Worm (Caenorhabditis elegans) whole organism, young adult: ENCODE data around the gene str-209.
"Not testable (repeated sequence)": the region's sequence is repeated elsewhere in the genome, so short reads cannot be mapped to it uniquely, and the experiment has no call there.

ENCODE experiments used
- B0019.2 ChIP-seq: fragments of 200-800 bp; sonication (Bioruptor generic); conservative IDR thresholded peaks from 2 replicates; pipeline ENCODE4 v1.3.6; 2022; ENCODE audit warnings: missing genetic modification reagents, missing genetic modification characterization, missing compliant biosample characterization
- B0336.3 ChIP-seq: fragments of 200-800 bp; sonication (Bioruptor generic); IDR thresholded peaks from 2 replicates; pipeline ENCODE4 v1.3.6; 2022; ENCODE audit warnings: missing genetic modification characterization, missing compliant biosample characterization
- D2030.7 ChIP-seq: fragments of 200-800 bp; sonication (Bioruptor generic); IDR thresholded peaks from 2 replicates; pipeline ENCODE4 v1.3.6; 2022; ENCODE audit warnings: missing genetic modification reagents, missing genetic modification characterization, missing compliant biosample characterization
- F49E8.2 ChIP-seq: sonication (generic microtip); optimal IDR thresholded peaks from 3 replicates; lab custom pipeline; 2017; ENCODE audit warnings: missing genetic modification characterization, mild to moderate bottlenecking, missing compliant biosample characterization, antibody characterized with exemption, moderate library complexity; ENCODE audit not compliant: insufficient read depth
- T26A5.8 ChIP-seq: sonication (generic microtip); optimal IDR thresholded peaks from 2 replicates; lab custom pipeline; 2016; ENCODE audit warnings: missing genetic modification characterization, missing compliant biosample characterization
- Y79H2A.3 ChIP-seq: fragments of 200-800 bp; sonication (Bioruptor generic); conservative IDR thresholded peaks from 2 replicates; pipeline ENCODE4 v1.3.6; 2022; ENCODE audit warnings: missing genetic modification reagents, missing genetic modification characterization, missing compliant biosample characterization
- atf-7 ChIP-seq: sonication (generic microtip); optimal IDR thresholded peaks from 2 replicates; lab custom pipeline; 2017; ENCODE audit warnings: mild to moderate bottlenecking, missing genetic modification characterization, missing compliant biosample characterization
- cebp-2 ChIP-seq: fragments of 200-800 bp; sonication (Bioruptor generic); IDR thresholded peaks from 2 replicates; pipeline ENCODE4 v1.3.6; 2022; ENCODE audit warnings: missing genetic modification characterization, missing compliant biosample characterization
- ceh-100 ChIP-seq: fragments of 200-800 bp; sonication (Bioruptor generic); IDR thresholded peaks from 2 replicates; pipeline ENCODE4 v1.3.6; 2022; ENCODE audit warnings: missing genetic modification reagents, missing genetic modification characterization, missing compliant biosample characterization
- ceh-79 ChIP-seq: sonication (generic microtip); optimal IDR thresholded peaks from 2 replicates; lab custom pipeline; 2017; ENCODE audit warnings: mild to moderate bottlenecking, missing genetic modification characterization, missing compliant biosample characterization
- dox-1 ChIP-seq: fragments of 200-800 bp; sonication (Bioruptor generic); IDR thresholded peaks from 2 replicates; pipeline ENCODE4 v1.3.6; 2022; ENCODE audit warnings: missing genetic modification reagents, missing genetic modification characterization, missing compliant biosample characterization
- dpl-1 ChIP-seq: fragments of 150-350 bp; optimal IDR thresholded peaks from 2 replicates; lab custom pipeline; 2014; ENCODE audit warnings: missing biosample characterization, missing genetic modification reagents, missing genetic modification characterization
- efl-1 ChIP-seq: fragments of 150-350 bp; optimal IDR thresholded peaks from 2 replicates; lab custom pipeline; 2014; ENCODE audit warnings: missing biosample characterization, missing genetic modification reagents, missing genetic modification characterization
- ekl-4 ChIP-seq: fragments of 200-800 bp; sonication (Bioruptor generic); IDR thresholded peaks from 2 replicates; pipeline ENCODE4 v1.3.6; 2022; ENCODE audit warnings: missing genetic modification reagents, missing genetic modification characterization, missing compliant biosample characterization
- ets-4 ChIP-seq: fragments of 200-800 bp; sonication (Bioruptor generic); optimal IDR thresholded peaks from 2 replicates; lab custom pipeline; 2018; ENCODE audit warnings: mild to moderate bottlenecking, missing genetic modification characterization, missing compliant biosample characterization
- hmg-1.2 ChIP-seq: fragments of 200-800 bp; sonication (Bioruptor generic); IDR thresholded peaks from 2 replicates; pipeline ENCODE4 v1.3.6; 2022; ENCODE audit warnings: missing genetic modification reagents, missing genetic modification characterization, missing compliant biosample characterization
- hrde-1 ChIP-seq: sonication (generic microtip); optimal IDR thresholded peaks from 2 replicates; lab custom pipeline; 2016; ENCODE audit warnings: missing genetic modification characterization, mild to moderate bottlenecking, missing compliant biosample characterization, moderate library complexity, missing genotype, missing genetic modification reagents, borderline replicate concordance
- let-526 ChIP-seq: fragments of 200-800 bp; sonication (Bioruptor generic); IDR thresholded peaks from 2 replicates; pipeline ENCODE4 v1.3.6; 2022; ENCODE audit warnings: missing genetic modification reagents, missing genetic modification characterization, missing compliant biosample characterization
- lin-35 ChIP-seq, 3 experiments: fragments of 150-350 bp in 2 of 3; sonication (generic microtip) in 1 of 3; optimal IDR thresholded peaks; 2 replicates each; lab custom pipeline; 2014 to 2018; ENCODE audit warnings: missing biosample characterization in 3 of 3, missing genetic modification characterization in 3 of 3, missing genetic modification reagents in 3 of 3
- lin-40 ChIP-seq: sonication (generic microtip); optimal IDR thresholded peaks from 2 replicates; lab custom pipeline; 2016; ENCODE audit warnings: missing genetic modification characterization, mild to moderate bottlenecking, missing compliant biosample characterization, missing genotype, missing genetic modification reagents
- lsl-1 ChIP-seq: fragments of 200-800 bp; sonication (Bioruptor generic); optimal IDR thresholded peaks from 2 replicates; lab custom pipeline; 2018; ENCODE audit warnings: mild to moderate bottlenecking, missing genetic modification characterization, moderate library complexity, missing compliant biosample characterization
- lsy-27 ChIP-seq: sonication (generic microtip); optimal IDR thresholded peaks from 2 replicates; lab custom pipeline; 2017; ENCODE audit warnings: missing genetic modification characterization, mild to moderate bottlenecking, missing compliant biosample characterization, antibody characterized with exemption, missing genotype, borderline replicate concordance; ENCODE audit not compliant: insufficient read depth
- madf-6 ChIP-seq: fragments of 200-800 bp; sonication (Bioruptor generic); IDR thresholded peaks from 2 replicates; pipeline ENCODE4 v1.3.6; 2022; ENCODE audit warnings: missing genetic modification reagents, missing genetic modification characterization, missing compliant biosample characterization
- mcd-1 ChIP-seq: fragments of 200-800 bp; sonication (Bioruptor generic); IDR thresholded peaks from 2 replicates; pipeline ENCODE4 v1.3.6; 2022; ENCODE audit warnings: missing genetic modification reagents, missing genetic modification characterization, missing compliant biosample characterization
- mes-4 ChIP-seq: sonication (generic microtip); optimal IDR thresholded peaks from 2 replicates; lab custom pipeline; 2016; ENCODE audit warnings: missing genotype, missing genetic modification characterization, missing compliant biosample characterization
- nfya-1 ChIP-seq: sonication (generic microtip); optimal IDR thresholded peaks from 2 replicates; lab custom pipeline; 2017; ENCODE audit warnings: antibody characterized with exemption, missing compliant biosample characterization, missing genetic modification characterization, borderline replicate concordance; ENCODE audit not compliant: insufficient read depth
- nhr-27 ChIP-seq: fragments of 200-800 bp; sonication (Bioruptor generic); optimal IDR thresholded peaks from 2 replicates; lab custom pipeline; 2018; ENCODE audit warnings: mild to moderate bottlenecking, missing genetic modification characterization, moderate library complexity, missing compliant biosample characterization
- nhr-80 ChIP-seq: sonication (generic microtip); optimal IDR thresholded peaks from 2 replicates; lab custom pipeline; 2016; ENCODE audit warnings: missing genetic modification characterization, missing compliant biosample characterization
- nhr-90 ChIP-seq: sonication (generic microtip); optimal IDR thresholded peaks from 2 replicates; lab custom pipeline; 2016; ENCODE audit warnings: missing genotype, mild to moderate bottlenecking, missing genetic modification characterization, missing compliant biosample characterization
- rpc-1 ChIP-seq, 2 experiments: fragments of 150-350 bp in 1 of 2; sonication (generic microtip) in 1 of 2; optimal IDR thresholded peaks; 2 replicates each; lab custom pipeline; 2014 to 2018; ENCODE audit warnings: missing biosample characterization in 1 of 2, missing genetic modification characterization in 1 of 2, missing genetic modification reagents in 1 of 2, missing genotype in 1 of 2
- snpc-4 ChIP-seq, 5 experiments: fragments of 150-350 bp in 1 of 5; sonication (generic microtip) in 4 of 5; optimal IDR thresholded peaks; 2 replicates each; lab custom pipeline; 2014 to 2018; ENCODE audit warnings: missing genetic modification characterization in 5 of 5, missing biosample characterization in 3 of 5, antibody characterized with exemption in 2 of 5, mild to moderate bottlenecking in 2 of 5, missing compliant biosample characterization in 2 of 5, missing genotype in 2 of 5, moderate library complexity in 2 of 5, missing genetic modification reagents in 1 of 5
- tlf-1 ChIP-seq: fragments of 200-800 bp; sonication (Bioruptor generic); optimal IDR thresholded peaks from 2 replicates; lab custom pipeline; 2018; ENCODE audit warnings: mild to moderate bottlenecking, missing genetic modification characterization, missing compliant biosample characterization
- zim-3 ChIP-seq: sonication (generic microtip); optimal IDR thresholded peaks from 2 replicates; lab custom pipeline; 2017; ENCODE audit warnings: mild to moderate bottlenecking, missing genetic modification characterization, moderate library complexity, missing compliant biosample characterization
- ztf-6 ChIP-seq: fragments of 200-800 bp; sonication (Bioruptor generic); IDR thresholded peaks from 2 replicates; pipeline ENCODE4 v1.3.6; 2022; ENCODE audit warnings: missing genetic modification reagents, missing genetic modification characterization, missing compliant biosample characterization

Gene str-209

ce11 chrV:4948635-4949034 is at the start of gene str-209:
Gene str-209, plus strand, starts transcription at chrV:4948935.
- no peak for TF ChIP-seq nhr-90
- no peak for TF ChIP-seq lsy-27 (tag; lab: Kevin White, UChicago)
- TF ChIP-seq Y79H2A.3 (GFP tag; lab: Robert Waterston, UW), result no peak
- no peak for TF ChIP-seq nfya-1
- TF ChIP-seq hrde-1 (tag; lab: Kevin White, UChicago), result no peak
- no peak for TF ChIP-seq let-526 (GFP tag; lab: Robert Waterston, UW)
- no peak for TF ChIP-seq rpc-1 (optimal IDR thresholded peaks at IDR 0.05; lab: Kevin White, UChicago)
- TF ChIP-seq rpc-1 (tag; optimal IDR thresholded peaks at IDR 0.05; lab: Kevin White, UChicago), result no peak
- TF ChIP-seq lin-40, result no peak
- no peak for TF ChIP-seq zim-3 (tag; lab: Kevin White, UChicago)
- TF ChIP-seq ets-4 (GFP tag; lab: Kevin White, UChicago), result no peak
- TF ChIP-seq dpl-1 (GFP tag; lab: Kevin White, UChicago), result no peak
- TF ChIP-seq T26A5.8, result no peak
- no peak for TF ChIP-seq efl-1
- no peak for TF ChIP-seq madf-6
- TF ChIP-seq hmg-1.2 (GFP tag; lab: Robert Waterston, UW), result no peak
- no peak for TF ChIP-seq mes-4
- TF ChIP-seq cebp-2 (GFP tag; lab: Robert Waterston, UW), result no peak
- no peak for TF ChIP-seq lsl-1 (GFP tag; lab: Kevin White, UChicago)
- TF ChIP-seq atf-7 (tag; lab: Kevin White, UChicago), result no peak

ce11 chrV:4900020-4900419 is 48.7 kb upstream of the str-209 start, which contains the start of gene ugt-10:
Gene ugt-10, minus strand, starts transcription at chrV:4900120.
- not testable (repeated sequence) for TF ChIP-seq snpc-4 (GFP tag; optimal IDR thresholded peaks at IDR 0.05; lab: Kevin White, UChicago)
- peak in 1 of 4 experiments; percentile 41 for TF ChIP-seq snpc-4 (tag; optimal IDR thresholded peaks at IDR 0.05; lab: Kevin White, UChicago)
- peak; percentile 62 for TF ChIP-seq hmg-1.2 (GFP tag; lab: Robert Waterston, UW)

ce11 chrV:4901074-4901473 is 47.7 kb upstream of the str-209 start, which contains the start of gene ugt-67:
Gene ugt-67, plus strand, starts transcription at chrV:4901374.
- TF ChIP-seq ztf-6 (GFP tag; lab: Robert Waterston, UW) (no peak), B0019.2 (GFP tag; lab: Robert Waterston, UW) (no peak), hrde-1 (tag; lab: Kevin White, UChicago) (no peak)

- no peak for TF ChIP-seq nhr-27 (tag; lab: Kevin White, UChicago)
- no peak for TF ChIP-seq B0336.3 (GFP tag; lab: Robert Waterston, UW)
- TF ChIP-seq Y79H2A.3 (GFP tag; lab: Robert Waterston, UW), result no peak
- TF ChIP-seq F49E8.2 (tag; lab: Kevin White, UChicago), result no peak
- no peak for TF ChIP-seq nhr-80 (tag; lab: Kevin White, UChicago)
- TF ChIP-seq let-526 (GFP tag; lab: Robert Waterston, UW), result no peak
- TF ChIP-seq tlf-1 (GFP tag; lab: Kevin White, UChicago), result no peak
- no peak for TF ChIP-seq ceh-100 (GFP tag; lab: Robert Waterston, UW)
- no peak for TF ChIP-seq dox-1
- no peak for TF ChIP-seq ekl-4 (GFP tag; lab: Robert Waterston, UW)
- TF ChIP-seq nfya-1, result no peak
- TF ChIP-seq ceh-79, result no peak
- no peak for TF ChIP-seq lin-35 (GFP tag; optimal IDR thresholded peaks at IDR 0.05; lab: Kevin White, UChicago)
- no peak for TF ChIP-seq mcd-1
- TF ChIP-seq D2030.7, result no peak
- TF ChIP-seq, all 124 proteins: peak for 0
Observed at ce11 chrV:4903696-4904095, 45.0 kb upstream of the str-209 start, which contains the start of gene ugt-8. Gene ugt-8, plus strand, starts transcription at chrV:4903930.
